Worm (Caenorhabditis elegans) whole organism, late embryonic: ENCODE data around the gene T04C12.11.

Experiments used
- C08G9.2 ChIP-seq: sonication (generic microtip); optimal IDR thresholded peaks from 2 replicates; lab custom pipeline; 2016; ENCODE audit warnings: mild to moderate bottlenecking, missing genetic modification characterization, moderate library complexity, missing compliant biosample characterization
- C38D4.7 ChIP-seq: fragments of 200-800 bp; sonication (Bioruptor generic); optimal IDR thresholded peaks from 2 replicates; lab custom pipeline; 2018; ENCODE audit warnings: mild to moderate bottlenecking, missing genetic modification characterization, moderate library complexity, missing compliant biosample characterization
- F13H6.1 ChIP-seq: sonication (generic microtip); optimal IDR thresholded peaks from 2 replicates; lab custom pipeline; 2016; ENCODE audit warnings: missing genetic modification characterization, missing compliant biosample characterization
- K02D7.2 ChIP-seq: sonication (generic microtip); optimal IDR thresholded peaks from 2 replicates; lab custom pipeline; 2017; ENCODE audit warnings: mild to moderate bottlenecking, missing genetic modification characterization, missing compliant biosample characterization
- K09A11.1 ChIP-seq: sonication (generic microtip); optimal IDR thresholded peaks from 2 replicates; lab custom pipeline; 2017; ENCODE audit warnings: antibody characterized with exemption, mild to moderate bottlenecking, missing genetic modification characterization, missing compliant biosample characterization; ENCODE audit not compliant: insufficient read depth
- T23F11.4 ChIP-seq: fragments of 200-800 bp; sonication (Bioruptor generic); optimal IDR thresholded peaks from 2 replicates; lab custom pipeline; 2018; ENCODE audit warnings: mild to moderate bottlenecking, missing genetic modification characterization, missing compliant biosample characterization
- Y22D7AL.16 ChIP-seq: sonication (generic microtip); optimal IDR thresholded peaks from 2 replicates; lab custom pipeline; 2016; ENCODE audit warnings: missing genetic modification characterization, missing compliant biosample characterization
- ahr-1 ChIP-seq: sonication (generic microtip); optimal IDR thresholded peaks from 2 replicates; lab custom pipeline; 2016; ENCODE audit warnings: missing genetic modification characterization, missing compliant biosample characterization
- ama-1 ChIP-seq: fragments of 150-350 bp; optimal IDR thresholded peaks from 2 replicates; lab custom pipeline; 2014
- ceh-14 ChIP-seq: sonication (generic microtip); optimal IDR thresholded peaks from 2 replicates; lab custom pipeline; 2016; ENCODE audit warnings: missing genotype, missing genetic modification characterization, missing compliant biosample characterization
- ceh-18 ChIP-seq: sonication (generic microtip); optimal IDR thresholded peaks from 2 replicates; lab custom pipeline; 2016; ENCODE audit warnings: missing genetic modification characterization, missing compliant biosample characterization
- ceh-2 ChIP-seq: sonication (generic microtip); optimal IDR thresholded peaks from 2 replicates; lab custom pipeline; 2016; ENCODE audit warnings: missing genotype, missing genetic modification characterization, missing compliant biosample characterization
- ceh-22 ChIP-seq: sonication (generic microtip); optimal IDR thresholded peaks from 2 replicates; lab custom pipeline; 2017; ENCODE audit warnings: missing biosample characterization, missing genetic modification characterization
- ceh-24 ChIP-seq: sonication (generic microtip); optimal IDR thresholded peaks from 2 replicates; lab custom pipeline; 2016; ENCODE audit warnings: mild to moderate bottlenecking, missing genetic modification characterization, missing compliant biosample characterization
- ceh-30 ChIP-seq: fragments of 150-350 bp; optimal IDR thresholded peaks from 2 replicates; lab custom pipeline; 2014; ENCODE audit warnings: missing biosample characterization, missing genetic modification characterization
- ceh-31 ChIP-seq: sonication (generic microtip); optimal IDR thresholded peaks from 2 replicates; lab custom pipeline; 2016; ENCODE audit warnings: missing genetic modification characterization, missing compliant biosample characterization
- ceh-34 ChIP-seq: sonication (generic microtip); optimal IDR thresholded peaks from 2 replicates; lab custom pipeline; 2016; ENCODE audit warnings: mild to moderate bottlenecking, missing genetic modification characterization, missing compliant biosample characterization
- ceh-45 ChIP-seq: fragments of 200-800 bp; sonication (Bioruptor generic); IDR thresholded peaks from 2 replicates; pipeline ENCODE4 v1.3.6; 2022; ENCODE audit warnings: missing genetic modification reagents, missing genetic modification characterization, missing compliant biosample characterization
- che-1 ChIP-seq: sonication (generic microtip); optimal IDR thresholded peaks from 2 replicates; lab custom pipeline; 2016; ENCODE audit warnings: mild to moderate bottlenecking, missing genetic modification characterization, missing compliant biosample characterization
- dmd-4 ChIP-seq: sonication (generic microtip); optimal IDR thresholded peaks from 2 replicates; lab custom pipeline; 2016; ENCODE audit warnings: borderline replicate concordance, missing genetic modification characterization, missing compliant biosample characterization
- dve-1 ChIP-seq: sonication (generic microtip); optimal IDR thresholded peaks from 2 replicates; lab custom pipeline; 2017; ENCODE audit warnings: antibody characterized with exemption, mild to moderate bottlenecking, missing genetic modification characterization, missing compliant biosample characterization
- elt-2 ChIP-seq: sonication (generic microtip); optimal IDR thresholded peaks from 2 replicates; lab custom pipeline; 2016; ENCODE audit warnings: missing genetic modification reagents, missing genetic modification characterization, missing compliant biosample characterization
- ets-4 ChIP-seq: sonication (generic microtip); optimal IDR thresholded peaks from 2 replicates; lab custom pipeline; 2016; ENCODE audit warnings: missing genetic modification characterization, missing compliant biosample characterization
- fkh-10 ChIP-seq: fragments of 150-350 bp; optimal IDR thresholded peaks from 2 replicates; lab custom pipeline; 2014; ENCODE audit warnings: missing biosample characterization, missing genetic modification reagents, missing genetic modification characterization
- fkh-6 ChIP-seq: sonication (generic microtip); optimal IDR thresholded peaks from 2 replicates; lab custom pipeline; 2016; ENCODE audit warnings: missing genetic modification characterization, missing compliant biosample characterization
- hlh-13 ChIP-seq: fragments of 200-800 bp; sonication (Bioruptor generic); optimal IDR thresholded peaks from 2 replicates; lab custom pipeline; 2018; ENCODE audit warnings: mild to moderate bottlenecking, missing genetic modification characterization, missing compliant biosample characterization
- hlh-15 ChIP-seq: sonication (generic microtip); optimal IDR thresholded peaks from 2 replicates; lab custom pipeline; 2016; ENCODE audit warnings: missing genetic modification characterization, missing compliant biosample characterization
- hlh-30 ChIP-seq: sonication (generic microtip); optimal IDR thresholded peaks from 2 replicates; lab custom pipeline; 2017; ENCODE audit warnings: antibody characterized with exemption, missing genetic modification characterization, missing compliant biosample characterization; ENCODE audit not compliant: insufficient read depth
- hlh-6 ChIP-seq: sonication (generic microtip); optimal IDR thresholded peaks from 2 replicates; lab custom pipeline; 2016; ENCODE audit warnings: missing genotype, missing genetic modification characterization, missing compliant biosample characterization
- lin-11 ChIP-seq: fragments of 200-800 bp; sonication (Bioruptor generic); optimal IDR thresholded peaks from 2 replicates; lab custom pipeline; 2018; ENCODE audit warnings: mild to moderate bottlenecking, missing genetic modification characterization, missing compliant biosample characterization
- madf-2 ChIP-seq: sonication (generic microtip); optimal IDR thresholded peaks from 2 replicates; lab custom pipeline; 2017; ENCODE audit warnings: missing genetic modification characterization, missing compliant biosample characterization
- mec-3 ChIP-seq: sonication (generic microtip); optimal IDR thresholded peaks from 2 replicates; lab custom pipeline; 2016; ENCODE audit warnings: borderline replicate concordance, missing genetic modification characterization, missing compliant biosample characterization
- nhr-11 ChIP-seq: fragments of 150-350 bp; optimal IDR thresholded peaks from 2 replicates; lab custom pipeline; 2014; ENCODE audit warnings: missing biosample characterization, missing genetic modification characterization
- nhr-232 ChIP-seq: sonication (generic microtip); optimal IDR thresholded peaks from 2 replicates; lab custom pipeline; 2016; ENCODE audit warnings: missing genetic modification characterization, missing compliant biosample characterization
- npax-4 ChIP-seq: sonication (generic microtip); optimal IDR thresholded peaks from 2 replicates; lab custom pipeline; 2016; ENCODE audit warnings: missing genetic modification characterization, missing compliant biosample characterization
- odd-2 ChIP-seq: sonication (generic microtip); optimal IDR thresholded peaks from 2 replicates; lab custom pipeline; 2017; ENCODE audit warnings: antibody characterized with exemption, mild to moderate bottlenecking, missing genetic modification characterization, missing compliant biosample characterization
- pag-3 ChIP-seq: sonication (generic microtip); optimal IDR thresholded peaks from 2 replicates; lab custom pipeline; 2016; ENCODE audit warnings: missing compliant biosample characterization, missing genetic modification characterization, borderline replicate concordance
- pax-1 ChIP-seq: fragments of 150-350 bp; optimal IDR thresholded peaks from 2 replicates; lab custom pipeline; 2014; ENCODE audit warnings: missing biosample characterization, missing genetic modification characterization
- pha-2 ChIP-seq: sonication (generic microtip); optimal IDR thresholded peaks from 2 replicates; lab custom pipeline; 2017; ENCODE audit warnings: mild to moderate bottlenecking, missing genetic modification characterization, missing compliant biosample characterization
- pqm-1 ChIP-seq: sonication (generic microtip); optimal IDR thresholded peaks from 2 replicates; lab custom pipeline; 2016; ENCODE audit warnings: missing genetic modification characterization, missing compliant biosample characterization
- pros-1 ChIP-seq: fragments of 150-350 bp; optimal IDR thresholded peaks from 2 replicates; lab custom pipeline; 2014; ENCODE audit warnings: missing biosample characterization, missing genetic modification reagents, missing genetic modification characterization
- ref-2 ChIP-seq: sonication (generic microtip); optimal IDR thresholded peaks from 2 replicates; lab custom pipeline; 2016; ENCODE audit warnings: missing genetic modification characterization, missing compliant biosample characterization
- rnt-1 ChIP-seq: sonication (generic microtip); optimal IDR thresholded peaks from 2 replicates; lab custom pipeline; 2016; ENCODE audit warnings: missing genetic modification characterization, missing compliant biosample characterization
- sdc-2 ChIP-seq: sonication (generic microtip); optimal IDR thresholded peaks from 2 replicates; lab custom pipeline; 2016; ENCODE audit warnings: missing genotype, missing genetic modification characterization, missing compliant biosample characterization
- tbx-2 ChIP-seq: sonication (generic microtip); optimal IDR thresholded peaks from 2 replicates; lab custom pipeline; 2016; ENCODE audit warnings: missing genetic modification characterization, missing compliant biosample characterization
- tbx-7 ChIP-seq: sonication (generic microtip); optimal IDR thresholded peaks from 2 replicates; lab custom pipeline; 2016; ENCODE audit warnings: missing genotype, missing genetic modification characterization, missing compliant biosample characterization
- unc-3 ChIP-seq, 2 experiments: fragments of 200-800 bp in 1 of 2; sonication (Bioruptor generic) in 1 of 2; sonication (generic microtip) in 1 of 2; conservative IDR thresholded peaks in 1 of 2; optimal IDR thresholded peaks in 1 of 2; 2 replicates each; pipeline versions ENCODE4 v1.3.6 to Lab custom; 2016 to 2022; ENCODE audit warnings: missing compliant biosample characterization in 2 of 2, missing genetic modification characterization in 2 of 2, missing genetic modification reagents in 1 of 2
- unc-55 ChIP-seq: sonication (generic microtip); optimal IDR thresholded peaks from 2 replicates; lab custom pipeline; 2017; ENCODE audit warnings: missing biosample characterization, missing genetic modification reagents, missing genetic modification characterization

Gene T04C12.11

DNA sequence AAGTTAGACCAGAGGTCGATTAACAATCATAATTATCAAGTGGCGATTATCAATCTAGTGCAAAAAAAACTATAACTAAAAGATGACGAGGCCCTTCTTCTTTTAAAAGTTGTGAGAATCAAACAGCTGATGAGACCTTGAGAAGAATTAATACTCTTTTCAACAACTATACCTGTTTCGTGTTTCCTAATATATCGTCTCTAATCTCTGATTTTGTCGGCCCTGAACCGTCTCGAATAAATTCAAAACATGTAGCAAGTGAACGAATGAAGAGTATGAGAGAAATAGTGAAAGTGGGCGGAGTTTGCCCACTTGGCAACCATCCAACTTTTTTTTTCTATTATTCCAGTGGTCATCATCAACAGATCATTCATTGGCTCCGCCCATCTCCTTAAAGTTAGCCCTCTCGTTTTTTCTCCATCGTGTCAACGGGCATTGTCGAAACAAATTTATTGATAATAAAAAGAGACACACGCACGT is 27.5 kb upstream of the T04C12.11 start, which contains the start of gene Y42A5A.1:
TSS of gene Y42A5A.1 (plus strand) at position 430 of the 480 bp plus-strand sequence.
- TF ChIP-seq ets-4 (no peak), fkh-6 (tag; lab: Kevin White, UChicago) (no peak), Y22D7AL.16 (tag; lab: Kevin White, UChicago) (no peak), hlh-15 (tag; lab: Kevin White, UChicago) (no peak), hlh-30 (tag; lab: Kevin White, UChicago) (no peak), nhr-11 (no peak), ceh-24 (tag; lab: Kevin White, UChicago) (no peak), unc-55 (GFP tag; lab: Kevin White, UChicago) (no peak), odd-2 (tag; lab: Kevin White, UChicago) (no peak)

DNA sequence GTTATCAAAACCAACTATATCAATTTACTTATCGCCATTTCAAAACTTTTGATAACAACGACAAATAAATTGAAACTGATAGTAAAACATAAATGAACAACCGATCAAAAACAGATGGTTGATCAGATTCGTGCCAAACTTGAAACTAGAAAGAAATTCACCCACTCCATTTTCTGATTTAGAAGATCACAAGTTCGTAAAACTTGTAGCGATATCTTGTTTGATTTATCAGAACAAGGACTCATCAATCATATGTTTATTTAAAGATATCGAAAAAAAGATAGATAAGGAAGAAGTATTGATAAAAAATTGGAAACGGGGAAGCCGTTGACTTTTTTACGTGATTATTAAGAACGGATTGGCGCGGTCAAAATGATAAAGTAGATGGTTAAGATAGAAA is 27.0 kb upstream of the T04C12.11 start:
- TF ChIP-seq ref-2 (no peak), elt-2 (peak; percentile 98), C38D4.7 (no peak), madf-2 (tag; lab: Kevin White, UChicago) (no peak), K02D7.2 (tag; lab: Kevin White, UChicago) (no peak), pros-1 (no peak), ahr-1 (tag; lab: Kevin White, UChicago) (no peak), K09A11.1 (tag; lab: Kevin White, UChicago) (no peak), hlh-30 (tag; lab: Kevin White, UChicago) (no peak)

DNA sequence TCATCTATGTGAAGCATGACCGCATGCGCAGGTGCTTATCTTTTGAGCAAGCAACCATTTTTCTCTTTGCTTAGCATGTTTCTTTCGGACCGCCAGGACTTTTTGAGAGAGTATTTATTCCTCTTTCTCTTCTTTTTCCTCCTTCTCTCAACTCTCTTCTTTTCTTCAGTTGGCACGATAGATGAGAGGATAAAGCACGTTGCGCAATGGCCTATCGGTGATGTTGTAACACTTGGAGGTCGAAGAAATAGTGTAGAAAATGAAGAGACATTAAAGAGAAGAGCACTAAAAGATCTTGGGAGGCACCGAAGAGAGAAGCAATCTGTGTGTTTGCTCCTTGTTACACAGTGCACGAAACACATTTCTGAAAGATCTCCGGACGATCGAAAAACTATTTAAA is 23.6 kb upstream of the T04C12.11 start:
- TF ChIP-seq ceh-18 (peak; percentile 88), ref-2 (peak; percentile 3), ceh-24 (tag; lab: Kevin White, UChicago) (no peak), ceh-31 (peak; percentile 53), C08G9.2 (tag; lab: Kevin White, UChicago) (no peak), ama-1 (no peak), ceh-14 (tag; lab: Kevin White, UChicago) (no peak), pqm-1 (tag; lab: Kevin White, UChicago) (no peak), ceh-2 (tag; lab: Kevin White, UChicago) (peak; percentile 27), mec-3 (no peak), fkh-10 (GFP tag; lab: Kevin White, UChicago) (no peak), elt-2 (no peak), unc-55 (GFP tag; lab: Kevin White, UChicago) (peak; percentile 79), sdc-2 (tag; lab: Kevin White, UChicago) (no peak), rnt-1 (peak; percentile 72), ets-4 (peak; percentile 1), npax-4 (tag; lab: Kevin White, UChicago) (no peak), ceh-30 (no peak), tbx-7 (tag; lab: Kevin White, UChicago) (no peak), lin-11 (no peak), unc-3 (GFP tag; conservative IDR thresholded peaks at IDR 0.05; lab: Robert Waterston, UW) (no peak), unc-3 (tag; optimal IDR thresholded peaks at IDR 0.05; lab: Kevin White, UChicago) (no peak), F13H6.1 (peak; percentile 16), T23F11.4 (GFP tag; lab: Kevin White, UChicago) (no peak), dmd-4 (peak; percentile 48), pros-1 (no peak), ceh-34 (tag; lab: Kevin White, UChicago) (no peak), ceh-22 (tag; lab: Kevin White, UChicago) (peak; percentile 62), pha-2 (tag; lab: Kevin White, UChicago) (peak; percentile 55), tbx-2 (tag; lab: Kevin White, UChicago) (peak; percentile 65), odd-2 (tag; lab: Kevin White, UChicago) (no peak), nhr-232 (tag; lab: Kevin White, UChicago) (no peak), hlh-13 (no peak), hlh-6 (tag; lab: Kevin White, UChicago) (no peak), ceh-45 (GFP tag; lab: Robert Waterston, UW) (no peak), dve-1 (tag; lab: Kevin White, UChicago) (no peak), che-1 (tag; lab: Kevin White, UChicago) (no peak), pax-1 (tag; lab: Kevin White, UChicago) (peak; percentile 96), K02D7.2 (tag; lab: Kevin White, UChicago) (no peak), pag-3 (no peak)
